Worm (Caenorhabditis elegans) whole organism, L4 larva: Measurements from ENCODE around the gene appg-2.

Experiments
- F49E8.2 ChIP-seq: sonication (generic microtip); optimal IDR thresholded peaks from 2 replicates; lab custom pipeline; 2016; ENCODE audit warnings: missing compliant biosample characterization, mild to moderate bottlenecking, missing genetic modification characterization, borderline replicate concordance
- aly-2 ChIP-seq: sonication (generic microtip); optimal IDR thresholded peaks from 2 replicates; lab custom pipeline; 2018; ENCODE audit warnings: missing biosample characterization, missing genetic modification characterization
- ceh-28 ChIP-seq: fragments of 150-350 bp; optimal IDR thresholded peaks from 2 replicates; lab custom pipeline; 2014; ENCODE audit warnings: missing biosample characterization, missing genetic modification reagents, missing genetic modification characterization
- ces-1 ChIP-seq: fragments of 150-350 bp; sonication (generic microtip); optimal IDR thresholded peaks from 4 replicates; lab custom pipeline; 2014; ENCODE audit warnings: missing biosample characterization, missing genetic modification reagents, missing genetic modification characterization
- lsy-2 ChIP-seq, 2 experiments: fragments of 150-350 bp in 1 of 2; sonication (generic microtip) in 1 of 2; optimal IDR thresholded peaks; 2 replicates each; lab custom pipeline; 2014 to 2017; ENCODE audit warnings: missing biosample characterization in 2 of 2, missing genetic modification characterization in 2 of 2
- nhr-102 ChIP-seq: sonication (generic microtip); optimal IDR thresholded peaks from 2 replicates; lab custom pipeline; 2016; ENCODE audit warnings: mild to moderate bottlenecking, missing genetic modification characterization, moderate library complexity, missing compliant biosample characterization
- nhr-237 ChIP-seq: sonication (generic microtip); optimal IDR thresholded peaks from 2 replicates; lab custom pipeline; 2017; ENCODE audit warnings: missing biosample characterization, missing genetic modification characterization
- nhr-28 ChIP-seq: fragments of 150-350 bp; optimal IDR thresholded peaks from 2 replicates; lab custom pipeline; 2014; ENCODE audit warnings: missing biosample characterization, missing genetic modification characterization
- pha-4 ChIP-seq, 2 experiments: fragments of 150-350 bp in 1 of 2; fragments of 200-800 bp in 1 of 2; sonication (Bioruptor generic) in 1 of 2; IDR thresholded peaks in 1 of 2; optimal IDR thresholded peaks in 1 of 2; 2 replicates each; pipeline versions ENCODE4 v1.3.6 to Lab custom; 2014 to 2022; ENCODE audit warnings: missing genetic modification characterization in 2 of 2, missing genetic modification reagents in 2 of 2, missing biosample characterization in 1 of 2, missing compliant biosample characterization in 1 of 2
- vab-7 ChIP-seq: fragments of 200-800 bp; sonication (Bioruptor generic); IDR thresholded peaks from 2 replicates; pipeline ENCODE4 v1.3.6; 2022; ENCODE audit warnings: missing genetic modification reagents, missing genetic modification characterization, missing compliant biosample characterization

DNA sequence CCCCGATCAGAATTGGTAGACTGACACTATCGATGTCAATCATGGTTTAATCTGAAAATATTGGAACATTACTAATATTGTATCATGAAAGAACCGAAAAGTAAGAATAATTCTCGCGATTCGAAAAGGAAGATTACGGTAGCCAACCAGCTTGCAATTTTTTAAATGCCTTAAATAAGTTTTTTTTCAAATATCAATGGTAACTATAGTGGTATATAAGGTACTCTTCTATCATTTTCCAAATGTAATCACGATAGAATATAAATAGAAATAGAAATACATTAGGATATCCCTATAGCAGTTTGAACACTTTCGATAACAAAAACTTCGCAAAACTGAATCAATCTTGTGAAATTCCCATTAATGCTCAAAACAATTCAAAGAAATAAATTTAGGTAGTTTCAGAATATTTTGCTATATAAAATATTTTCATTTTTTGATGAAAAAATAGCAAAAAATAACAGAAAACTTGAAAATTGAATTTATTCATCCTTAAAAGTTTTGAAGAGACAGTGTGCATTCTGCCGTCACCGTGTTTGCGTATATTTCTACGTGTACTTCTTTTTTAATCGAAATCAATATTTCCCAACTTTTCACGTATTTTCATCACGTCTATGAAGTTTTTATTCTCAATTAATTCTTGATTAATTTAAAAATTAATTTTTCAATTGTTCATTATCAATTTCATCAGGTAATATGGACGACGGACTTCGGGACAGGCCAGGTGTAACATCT, 9.9 kb downstream of the appg-2 start, which contains the start of the genes F46C5.9 and rer-1:
- TF ChIP-seq F49E8.2 (tag; lab: Kevin White, UChicago) (no peak), nhr-28 (tag; lab: Kevin White, UChicago) (peak; percentile 7), lsy-2 (tag; optimal IDR thresholded peaks at IDR 0.05; lab: Kevin White, UChicago) (peak in 1 of 2 experiments; percentile 75), aly-2 (tag; lab: Kevin White, UChicago) (no peak), pha-4 (GFP tag; IDR thresholded peaks at IDR 0.05; lab: Robert Waterston, UW) (no peak), pha-4 (tag; optimal IDR thresholded peaks at IDR 0.05; lab: Kevin White, UChicago) (peak; percentile 75), nhr-102 (tag; lab: Kevin White, UChicago) (no peak), ces-1 (GFP tag; lab: Kevin White, UChicago) (no peak), vab-7 (GFP tag; lab: Robert Waterston, UW) (no peak), nhr-237 (tag; lab: Kevin White, UChicago) (no peak), ceh-28 (tag; lab: Kevin White, UChicago) (no peak)
